Worm (Caenorhabditis elegans) whole organism, L4 larva: ENCODE data around the gene C43H6.4.

Experiments
- F10B5.3 ChIP-seq: sonication (generic microtip); optimal IDR thresholded peaks from 2 replicates; lab custom pipeline; 2016; ENCODE audit warnings: mild to moderate bottlenecking, missing genetic modification characterization, missing compliant biosample characterization
- ceh-28 ChIP-seq: fragments of 150-350 bp; optimal IDR thresholded peaks from 2 replicates; lab custom pipeline; 2014; ENCODE audit warnings: missing biosample characterization, missing genetic modification reagents, missing genetic modification characterization
- dpl-1 ChIP-seq: fragments of 150-350 bp; optimal IDR thresholded peaks from 2 replicates; lab custom pipeline; 2014; ENCODE audit warnings: missing biosample characterization, missing genetic modification reagents, missing genetic modification characterization
- mes-2 ChIP-seq: sonication (generic microtip); optimal IDR thresholded peaks from 2 replicates; lab custom pipeline; 2016; ENCODE audit warnings: missing genotype, mild to moderate bottlenecking, missing genetic modification characterization, missing compliant biosample characterization; ENCODE audit not compliant: poor library complexity, severe bottlenecking
- nhr-237 ChIP-seq: sonication (generic microtip); optimal IDR thresholded peaks from 2 replicates; lab custom pipeline; 2017; ENCODE audit warnings: missing biosample characterization, missing genetic modification characterization
- nhr-77 ChIP-seq: fragments of 150-350 bp; optimal IDR thresholded peaks from 2 replicates; lab custom pipeline; 2014; ENCODE audit warnings: missing biosample characterization, missing genetic modification characterization
- pqm-1 ChIP-seq: sonication (generic microtip); optimal IDR thresholded peaks from 2 replicates; lab custom pipeline; 2017; ENCODE audit warnings: missing biosample characterization, missing genetic modification characterization
- set-16 ChIP-seq: fragments of 200-800 bp; sonication (Bioruptor generic); IDR thresholded peaks from 2 replicates; pipeline ENCODE4 v1.3.6; 2022; ENCODE audit warnings: missing genetic modification reagents, missing genetic modification characterization, missing compliant biosample characterization
- zip-11 ChIP-seq: fragments of 200-800 bp; sonication (Bioruptor generic); IDR thresholded peaks from 2 replicates; pipeline ENCODE4 v1.3.6; 2022; ENCODE audit warnings: missing genetic modification characterization, missing compliant biosample characterization

- TF ChIP-seq ceh-28 (tag; lab: Kevin White, UChicago) = no peak
- no peak for TF ChIP-seq set-16 (GFP tag; lab: Robert Waterston, UW)
- no peak for TF ChIP-seq nhr-77 (tag; lab: Kevin White, UChicago)
- TF ChIP-seq mes-2 (tag; lab: Kevin White, UChicago) = no peak
- TF ChIP-seq zip-11 (GFP tag; lab: Robert Waterston, UW) = no peak
- TF ChIP-seq nhr-237 = no peak
- TF ChIP-seq dpl-1 = no peak
- TF ChIP-seq F10B5.3 = no peak
- TF ChIP-seq pqm-1 (tag; lab: Kevin White, UChicago) = no peak
Observed at ce11 chrX:2385453-2385852, 18.4 kb upstream of the C43H6.4 start, which contains the start of gene F47G3.1.
